Fruit fly (Drosophila melanogaster) whole organism, embryonic: ENCODE data around the gene CG13449.
A peak's percentile ranks its signal among the peaks of the same experiment; 100 is the strongest.

Source experiments
- Antp ChIP-seq: fragments of 200-800 bp; sonication (Bioruptor generic); optimal IDR thresholded peaks from 3 replicates; lab custom pipeline; 2016; ENCODE audit warnings: missing biosample characterization, missing genetic modification characterization
- Atf-2 ChIP-seq: fragments of 200-800 bp; sonication (Bioruptor generic); optimal IDR thresholded peaks from 2 replicates; lab custom pipeline; 2016; ENCODE audit warnings: missing biosample characterization, missing genetic modification characterization
- BEAF-32 ChIP-seq: fragments of 200-800 bp; sonication (Bioruptor generic); optimal IDR thresholded peaks from 3 replicates; lab custom pipeline; 2017; ENCODE audit warnings: missing biosample characterization, missing genetic modification characterization, mild to moderate bottlenecking, moderate library complexity, missing genetic modification reagents
- Bdp1 ChIP-seq: fragments of 200-800 bp; sonication (Bioruptor generic); optimal IDR thresholded peaks from 3 replicates; lab custom pipeline; 2016; ENCODE audit warnings: missing biosample characterization, missing genetic modification characterization
- CG10147 ChIP-seq: fragments of 200-800 bp; sonication (Bioruptor generic); optimal IDR thresholded peaks from 2 replicates; lab custom pipeline; 2019; ENCODE audit warnings: missing biosample characterization, mild to moderate bottlenecking, missing genetic modification characterization, moderate library complexity
- CG10431 ChIP-seq: fragments of 200-800 bp; sonication (Bioruptor generic); optimal IDR thresholded peaks from 3 replicates; lab custom pipeline; 2018; ENCODE audit warnings: missing biosample characterization, mild to moderate bottlenecking, missing genetic modification characterization
- CG11093 ChIP-seq: fragments of 200-800 bp; sonication (Bioruptor generic); IDR thresholded peaks from 3 replicates; pipeline ENCODE4 v1.3.6; 2022; ENCODE audit warnings: missing biosample characterization, missing genetic modification characterization
- CG12071 ChIP-seq: fragments of 200-800 bp; sonication (Bioruptor generic); optimal IDR thresholded peaks from 3 replicates; lab custom pipeline; 2018; ENCODE audit warnings: missing biosample characterization, mild to moderate bottlenecking, missing genetic modification characterization
- CG12104 ChIP-seq: fragments of 200-800 bp; sonication (Bioruptor generic); optimal IDR thresholded peaks from 3 replicates; lab custom pipeline; 2016; ENCODE audit warnings: missing biosample characterization, missing genetic modification characterization
- CG12155 ChIP-seq: fragments of 200-800 bp; sonication (Bioruptor generic); optimal IDR thresholded peaks from 3 replicates; lab custom pipeline; 2016; ENCODE audit warnings: missing biosample characterization, missing genetic modification characterization
- CG13424 ChIP-seq: fragments of 200-800 bp; sonication (Bioruptor generic); optimal IDR thresholded peaks from 2 replicates; lab custom pipeline; 2019; ENCODE audit warnings: missing biosample characterization, mild to moderate bottlenecking, missing genetic modification characterization, moderate library complexity
- CG16813 ChIP-seq: fragments of 200-800 bp; sonication (Bioruptor generic); IDR thresholded peaks from 3 replicates; pipeline ENCODE4 v1.3.6; 2022; ENCODE audit warnings: missing biosample characterization, missing genetic modification characterization; ENCODE audit not compliant: partially characterized antibody
- CG17359 ChIP-seq: fragments of 200-800 bp; sonication (Bioruptor generic); optimal IDR thresholded peaks from 3 replicates; lab custom pipeline; 2018; ENCODE audit warnings: missing biosample characterization, mild to moderate bottlenecking, missing genetic modification characterization, moderate library complexity
- CG2202 ChIP-seq: fragments of 200-800 bp; sonication (Bioruptor generic); optimal IDR thresholded peaks from 2 replicates; lab custom pipeline; 2018; ENCODE audit warnings: missing biosample characterization, mild to moderate bottlenecking, missing genetic modification characterization
- CG30403 ChIP-seq: fragments of 200-800 bp; sonication (Bioruptor generic); optimal IDR thresholded peaks from 3 replicates; lab custom pipeline; 2016; ENCODE audit warnings: missing biosample characterization, missing genetic modification characterization
- CG31441 ChIP-seq: fragments of 200-800 bp; sonication (Bioruptor generic); IDR thresholded peaks from 2 replicates; pipeline ENCODE4 v1.3.6; 2022; ENCODE audit warnings: missing biosample characterization, missing genetic modification characterization
- CG3407 ChIP-seq: fragments of 200-800 bp; sonication (Bioruptor generic); optimal IDR thresholded peaks from 2 replicates; lab custom pipeline; 2018; ENCODE audit warnings: missing biosample characterization, mild to moderate bottlenecking, missing genetic modification characterization
- CG4820 ChIP-seq: fragments of 200-800 bp; sonication (Bioruptor generic); optimal IDR thresholded peaks from 3 replicates; lab custom pipeline; 2016; ENCODE audit warnings: missing biosample characterization, missing genetic modification characterization
- CG5953 ChIP-seq: fragments of 200-800 bp; sonication (Bioruptor generic); IDR thresholded peaks from 2 replicates; pipeline ENCODE4 v1.3.6; 2022; ENCODE audit warnings: missing biosample characterization, missing genetic modification characterization
- CG7357 ChIP-seq: fragments of 200-800 bp; sonication (Bioruptor generic); IDR thresholded peaks from 3 replicates; pipeline ENCODE4 v1.3.6; 2022; ENCODE audit warnings: missing biosample characterization, missing genetic modification characterization
- CG8944 ChIP-seq: fragments of 200-800 bp; sonication (Bioruptor generic); optimal IDR thresholded peaks from 3 replicates; lab custom pipeline; 2016; ENCODE audit warnings: missing biosample characterization, missing genetic modification characterization
- Ets65A ChIP-seq: fragments of 200-800 bp; sonication (Bioruptor generic); peaks from one replicate; lab custom pipeline; 2016; ENCODE audit warnings: missing biosample characterization, missing genetic modification characterization
- GATAe ChIP-seq: fragments of 200-800 bp; sonication (Bioruptor generic); conservative IDR thresholded peaks from 2 replicates; pipeline ENCODE4 v1.3.6; 2022; ENCODE audit warnings: missing biosample characterization, missing genetic modification characterization
- Hr3 ChIP-seq: fragments of 200-800 bp; sonication (Bioruptor generic); optimal IDR thresholded peaks from 3 replicates; lab custom pipeline; 2016; ENCODE audit warnings: missing biosample characterization, missing genetic modification characterization
- Mrtf ChIP-seq: fragments of 200-800 bp; sonication (Bioruptor generic); IDR thresholded peaks from 3 replicates; pipeline ENCODE4 v1.3.6; 2022; ENCODE audit warnings: missing biosample characterization, missing genetic modification characterization
- Myb ChIP-seq: fragments of 200-800 bp; sonication (Bioruptor generic); optimal IDR thresholded peaks from 2 replicates; lab custom pipeline; 2016; ENCODE audit warnings: missing biosample characterization, missing genetic modification characterization
- NfI ChIP-seq: fragments of 200-800 bp; sonication (Bioruptor generic); optimal IDR thresholded peaks from 3 replicates; lab custom pipeline; 2018; ENCODE audit warnings: missing biosample characterization, mild to moderate bottlenecking, missing genetic modification characterization, moderate library complexity
- Rfx ChIP-seq: fragments of 200-800 bp; sonication (Bioruptor generic); IDR thresholded peaks from 2 replicates; pipeline ENCODE4 v1.3.6; 2022; ENCODE audit warnings: missing biosample characterization, missing genetic modification characterization
- Sin3A ChIP-seq: fragments of >200 bp; optimal IDR thresholded peaks from 2 replicates; lab custom pipeline; 2018
- Sry-β ChIP-seq: fragments of 200-800 bp; sonication (Bioruptor generic); optimal IDR thresholded peaks from 2 replicates; lab custom pipeline; 2018; ENCODE audit warnings: missing biosample characterization, mild to moderate bottlenecking, missing genetic modification characterization, moderate library complexity
- Ssrp ChIP-seq: fragments of 200-800 bp; sonication (Bioruptor generic); optimal IDR thresholded peaks from 2 replicates; lab custom pipeline; 2018; ENCODE audit warnings: missing biosample characterization, mild to moderate bottlenecking, missing genetic modification characterization, moderate library complexity
- abd-A ChIP-seq: fragments of 200-800 bp; sonication (Bioruptor generic); optimal IDR thresholded peaks from 3 replicates; lab custom pipeline; 2019; ENCODE audit warnings: missing biosample characterization, mild to moderate bottlenecking, missing genetic modification characterization, moderate library complexity
- ato ChIP-seq: fragments of 200-800 bp; sonication (Bioruptor generic); IDR thresholded peaks from 2 replicates; pipeline ENCODE4 v1.3.6; 2022; ENCODE audit warnings: missing biosample characterization, missing genetic modification characterization; ENCODE audit not compliant: partially characterized antibody
- caup ChIP-seq: fragments of 200-800 bp; sonication (Bioruptor generic); optimal IDR thresholded peaks from 3 replicates; lab custom pipeline; 2017; ENCODE audit warnings: missing biosample characterization, mild to moderate bottlenecking, missing genetic modification characterization, moderate library complexity; ENCODE audit not compliant: severe bottlenecking
- chn ChIP-seq: fragments of 200-800 bp; sonication (Bioruptor generic); optimal IDR thresholded peaks from 2 replicates; lab custom pipeline; 2016; ENCODE audit warnings: missing biosample characterization, missing genetic modification characterization
- dan ChIP-seq: fragments of 200-800 bp; sonication (Bioruptor generic); IDR thresholded peaks from 2 replicates; pipeline ENCODE4 v1.3.6; 2022; ENCODE audit warnings: missing biosample characterization, missing genetic modification characterization
- dm ChIP-seq: fragments of 200-800 bp; sonication (Bioruptor generic); optimal IDR thresholded peaks from 3 replicates; lab custom pipeline; 2016; ENCODE audit warnings: missing biosample characterization, missing genetic modification characterization
- esg ChIP-seq: fragments of 200-800 bp; sonication (Bioruptor generic); conservative IDR thresholded peaks from 2 replicates; pipeline ENCODE4 v1.3.6; 2022; ENCODE audit warnings: missing biosample characterization, missing genetic modification characterization
- fd64A ChIP-seq: fragments of 200-800 bp; sonication (Bioruptor generic); optimal IDR thresholded peaks from 3 replicates; lab custom pipeline; 2018; ENCODE audit warnings: missing biosample characterization, mild to moderate bottlenecking, missing genetic modification characterization
- gem ChIP-seq: fragments of 200-800 bp; sonication (Bioruptor generic); optimal IDR thresholded peaks from 2 replicates; lab custom pipeline; 2019; ENCODE audit warnings: missing biosample characterization, mild to moderate bottlenecking, missing genetic modification characterization, moderate library complexity
- her ChIP-seq: fragments of 200-800 bp; sonication (Bioruptor generic); optimal IDR thresholded peaks from 2 replicates; lab custom pipeline; 2016; ENCODE audit warnings: missing biosample characterization, missing genetic modification characterization
- jigr1 ChIP-seq: fragments of 200-800 bp; sonication (Bioruptor generic); IDR thresholded peaks from 3 replicates; pipeline ENCODE4 v1.3.6; 2022; ENCODE audit warnings: missing biosample characterization, missing genetic modification characterization
- jumu ChIP-seq: fragments of 200-800 bp; sonication (Bioruptor generic); optimal IDR thresholded peaks from 3 replicates; lab custom pipeline; 2016; ENCODE audit warnings: missing biosample characterization, missing genetic modification characterization
- odd ChIP-seq: fragments of 200-800 bp; sonication (Bioruptor generic); optimal IDR thresholded peaks from 2 replicates; lab custom pipeline; 2017; ENCODE audit warnings: missing biosample characterization, mild to moderate bottlenecking, missing genetic modification characterization
- pnt ChIP-seq: fragments of 200-800 bp; sonication (Bioruptor generic); optimal IDR thresholded peaks from 3 replicates; lab custom pipeline; 2016; ENCODE audit warnings: missing biosample characterization, missing genetic modification characterization
- ranshi ChIP-seq: fragments of 200-800 bp; sonication (Bioruptor generic); IDR thresholded peaks from 2 replicates; pipeline ENCODE4 v1.3.6; 2022; ENCODE audit warnings: missing biosample characterization, missing genetic modification characterization
- repo ChIP-seq: fragments of 200-800 bp; sonication (Bioruptor generic); optimal IDR thresholded peaks from 2 replicates; lab custom pipeline; 2016; ENCODE audit warnings: missing biosample characterization, missing genetic modification characterization
- shn ChIP-seq: fragments of 200-800 bp; sonication (Bioruptor generic); optimal IDR thresholded peaks from 3 replicates; lab custom pipeline; 2016; ENCODE audit warnings: missing biosample characterization, missing genetic modification characterization
- slp2 ChIP-seq: fragments of 200-800 bp; sonication (Bioruptor generic); optimal IDR thresholded peaks from 2 replicates; lab custom pipeline; 2016; ENCODE audit warnings: missing biosample characterization, missing genetic modification characterization
- tup ChIP-seq: fragments of 200-800 bp; sonication (Bioruptor generic); optimal IDR thresholded peaks from 2 replicates; lab custom pipeline; 2016; ENCODE audit warnings: missing biosample characterization, mild to moderate bottlenecking, missing genetic modification characterization, moderate library complexity
- vnd ChIP-seq: fragments of 200-800 bp; sonication (Bioruptor generic); IDR thresholded peaks from 3 replicates; pipeline ENCODE4 v1.3.6; 2022; ENCODE audit warnings: missing biosample characterization, missing genetic modification characterization; ENCODE audit not compliant: partially characterized antibody

The CG13449 gene

DNA sequence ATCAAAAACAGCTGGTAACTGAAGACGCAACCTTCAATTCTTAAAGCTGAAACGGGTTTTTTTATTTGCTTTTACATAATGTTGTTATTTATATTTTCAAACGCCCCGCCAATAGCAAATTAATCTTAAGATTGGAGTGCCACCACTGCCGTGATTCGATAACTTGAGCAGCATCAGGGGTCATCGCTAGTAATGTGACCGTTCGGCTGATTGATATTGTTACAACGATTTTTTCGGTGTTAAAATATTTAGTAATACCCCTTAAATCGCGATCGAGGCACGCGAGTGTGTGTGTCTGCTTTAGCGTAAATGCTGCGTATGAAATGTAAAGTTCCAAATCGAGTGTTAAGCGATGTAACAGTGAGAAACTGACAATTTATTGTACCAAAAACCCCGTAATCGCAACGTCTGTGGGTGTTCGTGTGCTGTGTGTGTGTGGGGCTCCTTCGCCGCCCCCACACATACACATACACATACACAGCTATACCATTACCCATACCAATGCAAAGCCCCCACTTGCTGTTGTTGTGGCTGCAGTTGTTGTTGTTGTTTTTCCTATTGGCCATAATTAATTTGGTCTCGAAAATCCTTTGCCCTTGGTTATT, 46.7 kb downstream of the CG13449 start, which contains the start of gene dop (continued):
- no peak for TF ChIP-seq CG31441 (GFP tag; lab: Robert Waterston, UW)
- TF ChIP-seq dan (GFP tag; lab: Robert Waterston, UW), result no peak
- TF ChIP-seq Antp (GFP tag; lab: Kevin White, UChicago), result peak; percentile 29
- TF ChIP-seq gem (tag; lab: Kevin White, UChicago), result peak; percentile 33
- peak; percentile 20 for TF ChIP-seq CG4820
- peak; percentile 3 for TF ChIP-seq Atf-2 (GFP tag; lab: Kevin White, UChicago)
- peak; percentile 35 for TF ChIP-seq her (GFP tag; lab: Kevin White, UChicago)
- TF ChIP-seq Ssrp (tag; lab: Kevin White, UChicago), result no peak
- peak; percentile 6 for TF ChIP-seq CG13424
- no peak; the same call in 1 of the 2 replicates for TF ChIP-seq GATAe
- TF ChIP-seq abd-A (tag; lab: Kevin White, UChicago), result no peak
- no peak for TF ChIP-seq NfI (GFP tag; lab: Kevin White, UChicago)
- TF ChIP-seq dm, result no peak
- no peak for TF ChIP-seq odd (GFP tag; lab: Kevin White, UChicago)
- TF ChIP-seq Hr3, result peak; percentile 17
- peak; percentile 42 for TF ChIP-seq shn (GFP tag; lab: Kevin White, UChicago)
- TF ChIP-seq tup, result no peak
- no peak for TF ChIP-seq jigr1 (GFP tag; lab: Robert Waterston, UW)
- TF ChIP-seq CG16813 (GFP tag; lab: Robert Waterston, UW), result peak; percentile 66
- peak; percentile 55; the same call in 1 of the 2 replicates for TF ChIP-seq ato
- no peak for TF ChIP-seq CG2202
- peak; percentile 43; the same call in 1 of the 3 replicates for TF ChIP-seq vnd
- TF ChIP-seq CG12104 (GFP tag; lab: Kevin White, UChicago), result no peak
- no peak for TF ChIP-seq Bdp1 (GFP tag; lab: Kevin White, UChicago)
- TF ChIP-seq pnt, result peak; percentile 29
- no peak for TF ChIP-seq Mrtf (GFP tag; lab: Robert Waterston, UW)
- TF ChIP-seq caup (GFP tag; lab: Kevin White, UChicago), result no peak
- no peak for TF ChIP-seq CG5953 (GFP tag; lab: Robert Waterston, UW)
- TF ChIP-seq slp2 (GFP tag; lab: Kevin White, UChicago), result no peak
- TF ChIP-seq esg (GFP tag; lab: Robert Waterston, UW), result no peak
- no peak for TF ChIP-seq CG17359 (tag; lab: Kevin White, UChicago)
- peak; percentile 10 for TF ChIP-seq CG8944
- TF ChIP-seq CG12071 (GFP tag; lab: Kevin White, UChicago), result no peak
- TF ChIP-seq CG7357 (GFP tag; lab: Robert Waterston, UW), result no peak
- peak; percentile 82 for TF ChIP-seq BEAF-32 (GFP tag; lab: Kevin White, UChicago)
- TF ChIP-seq Ets65A (GFP tag; lab: Kevin White, UChicago), result peak; percentile 92
- TF ChIP-seq jumu (GFP tag; lab: Kevin White, UChicago), result peak; percentile 26
- TF ChIP-seq ranshi, result no peak
- peak; percentile 27 for TF ChIP-seq Sry-β (GFP tag; lab: Kevin White, UChicago)
- TF ChIP-seq Sin3A (lab: Kevin White, UChicago), result peak; percentile 55
- peak; percentile 23 for TF ChIP-seq CG30403 (GFP tag; lab: Kevin White, UChicago)
- TF ChIP-seq Rfx, result peak; percentile 46
- TF ChIP-seq Myb (GFP tag; lab: Kevin White, UChicago), result peak; percentile 49
- no peak for TF ChIP-seq CG10147 (GFP tag; lab: Kevin White, UChicago)
- TF ChIP-seq CG10431 (GFP tag; lab: Kevin White, UChicago), result no peak
- TF ChIP-seq CG11093, result no peak
- peak; percentile 14 for TF ChIP-seq chn (GFP tag; lab: Kevin White, UChicago)
- no peak for TF ChIP-seq repo
- no peak for TF ChIP-seq CG3407
- no peak for TF ChIP-seq CG12155 (GFP tag; lab: Kevin White, UChicago)
- no peak for TF ChIP-seq fd64A (GFP tag; lab: Kevin White, UChicago)
